Worm (Caenorhabditis elegans) whole organism, mixed stage, embryonic: ENCODE results near the gene ins-3.

Experiments
- ces-1 ChIP-seq: fragments of 150-350 bp; optimal IDR thresholded peaks from 2 replicates; lab custom pipeline; 2014; ENCODE audit warnings: missing biosample characterization, missing genetic modification reagents, missing genetic modification characterization
- elt-1 ChIP-seq: sonication (generic microtip); optimal IDR thresholded peaks from 2 replicates; lab custom pipeline; 2017; ENCODE audit warnings: missing genetic modification characterization, mild to moderate bottlenecking, missing compliant biosample characterization, antibody characterized with exemption, moderate library complexity, borderline replicate concordance; ENCODE audit not compliant: insufficient read depth
- lsy-2 ChIP-seq: fragments of 150-350 bp; optimal IDR thresholded peaks from 2 replicates; lab custom pipeline; 2014; ENCODE audit warnings: missing biosample characterization, missing genetic modification characterization
- mls-2 ChIP-seq: sonication (generic microtip); optimal IDR thresholded peaks from 2 replicates; lab custom pipeline; 2016; ENCODE audit warnings: mild to moderate bottlenecking, missing genetic modification characterization, moderate library complexity, missing compliant biosample characterization
- sptf-1 ChIP-seq: sonication (generic microtip); optimal IDR thresholded peaks from 2 replicates; lab custom pipeline; 2017; ENCODE audit warnings: mild to moderate bottlenecking, missing genetic modification characterization, moderate library complexity, missing compliant biosample characterization
- unc-39 ChIP-seq: fragments of 150-350 bp; optimal IDR thresholded peaks from 2 replicates; lab custom pipeline; 2014; ENCODE audit warnings: missing biosample characterization, missing genetic modification characterization
- ztf-11 ChIP-seq: fragments of 150-350 bp; optimal IDR thresholded peaks from 2 replicates; lab custom pipeline; 2014; ENCODE audit warnings: missing biosample characterization, missing genetic modification characterization

DNA sequence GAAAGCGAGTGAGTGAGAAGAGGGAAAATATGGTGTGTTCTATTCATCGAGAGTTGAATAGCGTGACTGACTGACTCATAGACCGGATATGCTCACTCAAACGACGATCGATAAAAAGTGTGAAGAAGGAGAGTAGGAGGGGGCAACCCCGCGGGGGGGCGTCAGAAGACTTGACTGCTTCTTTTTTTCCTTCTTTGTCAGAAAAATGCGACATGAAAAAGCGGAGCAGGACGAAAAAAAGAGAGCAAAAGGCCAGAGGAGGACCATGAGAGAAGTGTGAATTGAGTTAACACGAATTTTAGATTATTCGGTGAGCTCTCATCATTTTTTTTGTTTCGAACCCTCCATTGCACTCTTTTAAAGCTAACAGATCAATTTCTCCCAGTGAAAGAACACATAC is 28.2 kb downstream of the ins-3 start:
- TF ChIP-seq lsy-2 (tag; lab: Kevin White, UChicago) = no peak
- peak; percentile 19 for TF ChIP-seq ces-1
- no peak for TF ChIP-seq unc-39 (tag; lab: Kevin White, UChicago)
- no peak for TF ChIP-seq ztf-11 (tag; lab: Kevin White, UChicago)
- no peak for TF ChIP-seq sptf-1 (tag; lab: Kevin White, UChicago)
- TF ChIP-seq elt-1 (tag; lab: Kevin White, UChicago) = no peak
- TF ChIP-seq mls-2 (tag; lab: Kevin White, UChicago) = no peak
